Worm (Caenorhabditis elegans) whole organism, L2 larva: ENCODE data around the gene Y94H6A.5.

Experiments
- alr-1 ChIP-seq: fragments of 150-350 bp; optimal IDR thresholded peaks from 2 replicates; lab custom pipeline; 2014; ENCODE audit warnings: missing biosample characterization, missing genetic modification characterization
- ama-1 ChIP-seq: fragments of 150-350 bp; optimal IDR thresholded peaks from 2 replicates; lab custom pipeline; 2018; ENCODE audit warnings: inconsistent platforms
- ceh-16 ChIP-seq: fragments of 150-350 bp; optimal IDR thresholded peaks from 2 replicates; lab custom pipeline; 2014; ENCODE audit warnings: missing biosample characterization, missing genetic modification characterization
- fos-1 ChIP-seq: fragments of 150-350 bp; optimal IDR thresholded peaks from 2 replicates; lab custom pipeline; 2014; ENCODE audit warnings: missing biosample characterization, missing genetic modification characterization
- lin-13 ChIP-seq: fragments of 150-350 bp; optimal IDR thresholded peaks from 2 replicates; lab custom pipeline; 2014; ENCODE audit warnings: missing biosample characterization, missing genetic modification reagents, missing genetic modification characterization
- nhr-237 ChIP-seq: fragments of 150-350 bp; optimal IDR thresholded peaks from 2 replicates; lab custom pipeline; 2014; ENCODE audit warnings: missing biosample characterization, missing genetic modification characterization
- nhr-25 ChIP-seq: fragments of 150-350 bp; sonication (generic microtip); optimal IDR thresholded peaks from 3 replicates; lab custom pipeline; 2014; ENCODE audit warnings: missing biosample characterization, missing genetic modification characterization
- sma-3 ChIP-seq: sonication (generic microtip); optimal IDR thresholded peaks from 2 replicates; lab custom pipeline; 2016; ENCODE audit warnings: missing genetic modification reagents, missing genetic modification characterization, missing compliant biosample characterization
- unc-39 ChIP-seq: fragments of 150-350 bp; optimal IDR thresholded peaks from 2 replicates; lab custom pipeline; 2014; ENCODE audit warnings: missing biosample characterization, missing genetic modification characterization

ce11 chrIV:2738466-2738865, 34.7 kb upstream of the Y94H6A.5 start:
- TF ChIP-seq ama-1 (no peak), alr-1 (tag; lab: Kevin White, UChicago) (no peak), nhr-237 (tag; lab: Kevin White, UChicago) (no peak), sma-3 (GFP tag; lab: Kevin White, UChicago) (no peak), unc-39 (tag; lab: Kevin White, UChicago) (no peak), lin-13 (no peak), ceh-16 (tag; lab: Kevin White, UChicago) (no peak), fos-1 (tag; lab: Kevin White, UChicago) (no peak), nhr-25 (no peak)
